Fruit fly (Drosophila melanogaster) Kc167 (cell line): ENCODE data around the gene CG6465.

Experiments used
- Myc ChIP-seq: fragments of >200 bp; optimal IDR thresholded peaks from 2 replicates; lab custom pipeline; 2017; ENCODE audit warnings: missing external identifiers
- h ChIP-seq: fragments of >200 bp; optimal IDR thresholded peaks from 3 replicates; lab custom pipeline; 2018; ENCODE audit warnings: missing external identifiers
- psq ChIP-seq: fragments of >200 bp; optimal IDR thresholded peaks from 2 replicates; lab custom pipeline; 2017; ENCODE audit warnings: missing external identifiers

dm6 chr3R:10683226-10683625 lies 6.2 kb upstream of the CG6465 start:
- no peak for TF ChIP-seq psq (lab: Kevin White, UChicago)
- no peak for TF ChIP-seq Myc (lab: Kevin White, UChicago)
- no peak for TF ChIP-seq h (lab: Kevin White, UChicago)
